Fruit fly (Drosophila melanogaster) whole organism, adult: ENCODE data around the gene CG3868.

ENCODE experiments used
- CG33017 ChIP-seq: fragments of 200-800 bp; sonication (Bioruptor generic); optimal IDR thresholded peaks from 2 replicates; lab custom pipeline; 2018; ENCODE audit warnings: missing biosample characterization, mild to moderate bottlenecking, missing genetic modification characterization, moderate library complexity
- CG7101 ChIP-seq: fragments of 200-800 bp; sonication (Bioruptor generic); optimal IDR thresholded peaks from 2 replicates; lab custom pipeline; 2018; ENCODE audit warnings: missing biosample characterization, mild to moderate bottlenecking, missing genetic modification characterization, moderate library complexity
- Crg-1 ChIP-seq: fragments of 200-800 bp; sonication (Bioruptor generic); optimal IDR thresholded peaks from 2 replicates; lab custom pipeline; 2016; ENCODE audit warnings: missing biosample characterization, missing genetic modification characterization
- cnc ChIP-seq, 2 experiments: fragments of >200 bp; optimal IDR thresholded peaks; 2 replicates each; lab custom pipeline; 2017
- kay ChIP-seq: fragments of 200-800 bp; sonication (Bioruptor generic); peaks from one replicate; lab custom pipeline; 2016; ENCODE audit warnings: missing biosample characterization, missing genetic modification characterization, borderline replicate concordance
- ovo ChIP-seq: fragments of 200-800 bp; sonication (Bioruptor generic); optimal IDR thresholded peaks from 2 replicates; lab custom pipeline; 2016; ENCODE audit warnings: missing biosample characterization, missing genetic modification characterization
- tj ChIP-seq: fragments of 200-800 bp; sonication (Bioruptor generic); optimal IDR thresholded peaks from 3 replicates; lab custom pipeline; 2017; ENCODE audit warnings: missing biosample characterization, mild to moderate bottlenecking, missing genetic modification characterization, moderate library complexity
- toe ChIP-seq: fragments of 200-800 bp; sonication (Bioruptor generic); optimal IDR thresholded peaks from 2 replicates; lab custom pipeline; 2016; ENCODE audit warnings: missing biosample characterization, missing genetic modification characterization

DNA sequence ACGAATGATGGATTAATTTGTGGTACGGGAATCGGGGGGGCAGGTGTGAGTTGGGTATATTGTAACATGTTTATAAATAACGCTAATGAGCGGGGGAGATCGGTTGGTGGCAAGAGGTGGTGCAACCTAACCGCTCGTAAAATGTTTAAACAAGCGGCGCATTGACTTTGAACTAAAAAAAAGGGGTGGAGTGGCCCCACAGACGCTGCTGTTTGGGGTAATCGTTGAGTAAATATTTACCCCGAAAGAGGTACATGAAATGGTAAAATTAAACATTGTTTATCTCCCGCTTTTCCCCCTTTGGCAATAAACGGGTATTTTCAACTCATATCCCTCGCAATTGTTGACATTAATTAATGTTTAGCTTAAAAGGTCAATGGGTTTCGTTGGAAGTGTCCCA is 36.4 kb downstream of the CG3868 start:
- TF ChIP-seq kay (GFP tag; lab: Kevin White, UChicago) (no peak), toe (GFP tag; lab: Kevin White, UChicago) (no peak), ovo (GFP tag; lab: Kevin White, UChicago) (no peak), Crg-1 (GFP tag; lab: Kevin White, UChicago) (no peak), tj (GFP tag; lab: Kevin White, UChicago) (no peak), CG33017 (tag; lab: Kevin White, UChicago) (no peak), CG7101 (tag; lab: Kevin White, UChicago) (no peak), cnc (optimal IDR thresholded peaks at IDR 0.05; lab: Kevin White, UChicago) (no peak)
